Fruit fly (Drosophila melanogaster) whole organism, embryonic: Measurements from ENCODE around the gene CG43954.

Experiments used
- C15 ChIP-seq: fragments of 200-800 bp; sonication (Bioruptor generic); IDR thresholded peaks from 3 replicates; pipeline ENCODE4 v1.3.6; 2022; ENCODE audit warnings: missing biosample characterization, missing genetic modification characterization
- CG10462 ChIP-seq: fragments of 200-800 bp; sonication (Bioruptor generic); optimal IDR thresholded peaks from 2 replicates; lab custom pipeline; 2016; ENCODE audit warnings: missing biosample characterization, missing genetic modification characterization
- CG10959 ChIP-seq: fragments of 200-800 bp; sonication (Bioruptor generic); IDR thresholded peaks from 2 replicates; pipeline ENCODE4 v1.3.6; 2022; ENCODE audit warnings: missing biosample characterization, missing genetic modification characterization
- CG11695 ChIP-seq: fragments of 200-800 bp; sonication (Bioruptor generic); IDR thresholded peaks from 3 replicates; pipeline ENCODE4 v1.3.6; 2022; ENCODE audit warnings: missing biosample characterization, missing genetic modification characterization
- CG12744 ChIP-seq: fragments of 200-800 bp; sonication (Bioruptor generic); optimal IDR thresholded peaks from 2 replicates; lab custom pipeline; 2016; ENCODE audit warnings: missing biosample characterization, missing genetic modification characterization
- CG13424 ChIP-seq: fragments of 200-800 bp; sonication (Bioruptor generic); optimal IDR thresholded peaks from 2 replicates; lab custom pipeline; 2019; ENCODE audit warnings: missing biosample characterization, mild to moderate bottlenecking, missing genetic modification characterization, moderate library complexity
- CG18262 ChIP-seq: fragments of 200-800 bp; optimal IDR thresholded peaks from 3 replicates; lab custom pipeline; 2019; ENCODE audit warnings: missing biosample characterization, mild to moderate bottlenecking, missing genetic modification characterization, moderate library complexity
- CG2116 ChIP-seq: fragments of 200-800 bp; sonication (Bioruptor generic); optimal IDR thresholded peaks from 3 replicates; lab custom pipeline; 2018; ENCODE audit warnings: missing biosample characterization, mild to moderate bottlenecking, missing genetic modification characterization
- CG2120 ChIP-seq: fragments of 200-800 bp; sonication (Bioruptor generic); optimal IDR thresholded peaks from 3 replicates; lab custom pipeline; 2016; ENCODE audit warnings: missing biosample characterization, missing genetic modification characterization
- CG4424 ChIP-seq: fragments of 200-800 bp; sonication (Bioruptor generic); optimal IDR thresholded peaks from 3 replicates; lab custom pipeline; 2016; ENCODE audit warnings: missing biosample characterization, missing genetic modification characterization
- CG6683 ChIP-seq: fragments of 200-800 bp; sonication (Bioruptor generic); optimal IDR thresholded peaks from 2 replicates; lab custom pipeline; 2017; ENCODE audit warnings: missing biosample characterization, mild to moderate bottlenecking, missing genetic modification characterization, missing genetic modification reagents
- CG7987 ChIP-seq: fragments of 200-800 bp; sonication (Bioruptor generic); optimal IDR thresholded peaks from 2 replicates; lab custom pipeline; 2018; ENCODE audit warnings: missing biosample characterization, mild to moderate bottlenecking, missing genetic modification characterization, moderate library complexity
- CG8924 ChIP-seq: fragments of 200-800 bp; optimal IDR thresholded peaks from 3 replicates; lab custom pipeline; 2019; ENCODE audit warnings: missing biosample characterization, mild to moderate bottlenecking, missing genetic modification characterization, moderate library complexity
- CG9727 ChIP-seq: fragments of 200-800 bp; sonication (Bioruptor generic); optimal IDR thresholded peaks from 3 replicates; lab custom pipeline; 2017; ENCODE audit warnings: missing biosample characterization, mild to moderate bottlenecking, missing genetic modification characterization
- CHES-1-like ChIP-seq: fragments of 200-800 bp; sonication (Bioruptor generic); optimal IDR thresholded peaks from 2 replicates; lab custom pipeline; 2016; ENCODE audit warnings: missing biosample characterization, missing genetic modification characterization
- CTCF ChIP-seq: fragments of 200-800 bp; sonication (Bioruptor generic); optimal IDR thresholded peaks from 2 replicates; lab custom pipeline; 2017; ENCODE audit warnings: missing biosample characterization, mild to moderate bottlenecking, missing genetic modification characterization, moderate library complexity
- Deaf1 ChIP-seq: fragments of 200-800 bp; optimal IDR thresholded peaks from 3 replicates; lab custom pipeline; 2019; ENCODE audit warnings: missing biosample characterization, mild to moderate bottlenecking, missing genetic modification characterization, moderate library complexity
- Doc2 ChIP-seq: fragments of 200-800 bp; sonication (Bioruptor generic); IDR thresholded peaks from 2 replicates; pipeline ENCODE4 v1.3.6; 2022; ENCODE audit warnings: missing biosample characterization, missing genetic modification characterization
- Dp ChIP-seq: fragments of 200-800 bp; sonication (Bioruptor generic); optimal IDR thresholded peaks from 2 replicates; lab custom pipeline; 2018; ENCODE audit warnings: missing biosample characterization, mild to moderate bottlenecking, missing genetic modification characterization, moderate library complexity
- Hand ChIP-seq: fragments of 200-800 bp; sonication (Bioruptor generic); optimal IDR thresholded peaks from 2 replicates; lab custom pipeline; 2017; ENCODE audit warnings: mild to moderate bottlenecking, missing biosample characterization, missing genetic modification reagents, missing genetic modification characterization
- Hr51 ChIP-seq, 2 experiments: fragments of 200-800 bp; sonication (Bioruptor generic); optimal IDR thresholded peaks; 2 replicates in 1 of 2; 3 replicates in 1 of 2; lab custom pipeline; 2016 to 2018; ENCODE audit warnings: missing biosample characterization in 2 of 2, missing genetic modification characterization in 2 of 2, mild to moderate bottlenecking in 1 of 2, moderate library complexity in 1 of 2
- Max ChIP-seq: fragments of 200-800 bp; sonication (Bioruptor generic); optimal IDR thresholded peaks from 2 replicates; lab custom pipeline; 2016; ENCODE audit warnings: missing biosample characterization, mild to moderate bottlenecking, missing genetic modification characterization
- Med ChIP-seq: fragments of 200-800 bp; sonication (Bioruptor generic); peaks from one replicate; lab custom pipeline; 2016; ENCODE audit warnings: missing biosample characterization, missing genetic modification characterization, mild to moderate bottlenecking, inconsistent platforms, moderate library complexity
- NC2α ChIP-seq: fragments of 200-800 bp; sonication (Bioruptor generic); optimal IDR thresholded peaks from 2 replicates; lab custom pipeline; 2016; ENCODE audit warnings: missing biosample characterization, missing genetic modification characterization
- NFAT ChIP-seq: fragments of 200-800 bp; sonication (Bioruptor generic); IDR thresholded peaks from 2 replicates; pipeline ENCODE4 v1.3.6; 2022; ENCODE audit warnings: missing biosample characterization, missing genetic modification characterization
- Oaz ChIP-seq: fragments of 200-800 bp; sonication (Bioruptor generic); IDR thresholded peaks from 2 replicates; pipeline ENCODE4 v1.3.6; 2022; ENCODE audit warnings: missing biosample characterization, missing genetic modification characterization
- Side ChIP-seq: fragments of 200-800 bp; sonication (Bioruptor generic); optimal IDR thresholded peaks from 2 replicates; lab custom pipeline; 2016; ENCODE audit warnings: missing biosample characterization, missing genetic modification characterization
- Sry-β ChIP-seq: fragments of 200-800 bp; sonication (Bioruptor generic); optimal IDR thresholded peaks from 2 replicates; lab custom pipeline; 2018; ENCODE audit warnings: missing biosample characterization, mild to moderate bottlenecking, missing genetic modification characterization, moderate library complexity
- Stat92E ChIP-seq, 3 experiments: fragments of >200 bp in 2 of 3; fragments of 200-800 bp in 1 of 3; sonication (Bioruptor generic) in 1 of 3; optimal IDR thresholded peaks; 2 replicates each; lab custom pipeline; 2017 to 2019; ENCODE audit warnings: missing biosample characterization in 3 of 3, missing genetic modification characterization in 3 of 3, mild to moderate bottlenecking in 1 of 3, moderate library complexity in 1 of 3
- ase ChIP-seq: fragments of 200-800 bp; sonication (Bioruptor generic); IDR thresholded peaks from 3 replicates; pipeline ENCODE4 v1.3.6; 2022; ENCODE audit warnings: missing biosample characterization, missing genetic modification characterization
- ato ChIP-seq: fragments of 200-800 bp; sonication (Bioruptor generic); IDR thresholded peaks from 2 replicates; pipeline ENCODE4 v1.3.6; 2022; ENCODE audit warnings: missing biosample characterization, missing genetic modification characterization; ENCODE audit not compliant: partially characterized antibody
- btn ChIP-seq: fragments of 200-800 bp; sonication (Bioruptor generic); optimal IDR thresholded peaks from 2 replicates; lab custom pipeline; 2016; ENCODE audit warnings: missing biosample characterization, missing genetic modification characterization
- cas ChIP-seq: fragments of 200-800 bp; sonication (Bioruptor generic); IDR thresholded peaks from 2 replicates; pipeline ENCODE4 v1.3.6; 2022; ENCODE audit warnings: missing biosample characterization, missing genetic modification characterization
- chinmo ChIP-seq: fragments of 200-800 bp; sonication (Bioruptor generic); IDR thresholded peaks from 4 replicates; pipeline ENCODE4 v1.3.6; 2022; ENCODE audit warnings: missing biosample characterization, missing genetic modification characterization; ENCODE audit not compliant: partially characterized antibody
- fd102C ChIP-seq: fragments of 200-800 bp; sonication (Bioruptor generic); optimal IDR thresholded peaks from 2 replicates; lab custom pipeline; 2018; ENCODE audit warnings: missing biosample characterization, mild to moderate bottlenecking, missing genetic modification characterization, moderate library complexity
- klu ChIP-seq: fragments of 200-800 bp; sonication (Bioruptor generic); IDR thresholded peaks from 2 replicates; pipeline ENCODE4 v1.3.6; 2022; ENCODE audit warnings: missing biosample characterization, missing genetic modification characterization
- lab ChIP-seq: fragments of 200-800 bp; sonication (Bioruptor generic); optimal IDR thresholded peaks from 3 replicates; lab custom pipeline; 2017; ENCODE audit warnings: missing biosample characterization, missing genetic modification characterization, mild to moderate bottlenecking, moderate library complexity, missing genetic modification reagents
- mld ChIP-seq: fragments of 200-800 bp; sonication (Bioruptor generic); IDR thresholded peaks from 3 replicates; pipeline ENCODE4 v1.3.6; 2022; ENCODE audit warnings: missing biosample characterization, missing genetic modification characterization; ENCODE audit not compliant: partially characterized antibody
- oc ChIP-seq: fragments of 200-800 bp; sonication (Bioruptor generic); optimal IDR thresholded peaks from 2 replicates; lab custom pipeline; 2018; ENCODE audit warnings: missing biosample characterization, mild to moderate bottlenecking, missing genetic modification characterization, moderate library complexity
- onecut ChIP-seq: fragments of 200-800 bp; sonication (Bioruptor generic); IDR thresholded peaks from 2 replicates; pipeline ENCODE4 v1.3.6; 2022; ENCODE audit warnings: missing biosample characterization, missing genetic modification characterization
- otp ChIP-seq: fragments of 200-800 bp; sonication (Bioruptor generic); IDR thresholded peaks from 3 replicates; pipeline ENCODE4, ENCODE4 v1.3.6; 2022; ENCODE audit warnings: missing biosample characterization, missing genetic modification characterization
- phol ChIP-seq: fragments of 200-800 bp; sonication (Bioruptor generic); optimal IDR thresholded peaks from 3 replicates; lab custom pipeline; 2018; ENCODE audit warnings: missing biosample characterization, mild to moderate bottlenecking, missing genetic modification characterization, moderate library complexity
- prd ChIP-seq, 3 experiments: fragments of >200 bp in 2 of 3; fragments of 200-800 bp in 1 of 3; sonication (Bioruptor generic) in 1 of 3; optimal IDR thresholded peaks in 2 of 3; IDR thresholded peaks in 1 of 3; 2 replicates in 2 of 3; 3 replicates in 1 of 3; pipeline versions ENCODE4 v1.3.6 to Lab custom; 2017 to 2022; ENCODE audit warnings: missing biosample characterization in 1 of 3, missing genetic modification characterization in 1 of 3
- sqz ChIP-seq: fragments of 200-800 bp; sonication (Bioruptor generic); optimal IDR thresholded peaks from 3 replicates; lab custom pipeline; 2018; ENCODE audit warnings: missing biosample characterization, mild to moderate bottlenecking, missing genetic modification characterization
- sug ChIP-seq: fragments of 200-800 bp; optimal IDR thresholded peaks from 2 replicates; lab custom pipeline; 2019; ENCODE audit warnings: missing biosample characterization, mild to moderate bottlenecking, missing genetic modification characterization, moderate library complexity
- wek ChIP-seq: fragments of 200-800 bp; sonication (Bioruptor generic); optimal IDR thresholded peaks from 3 replicates; lab custom pipeline; 2018; ENCODE audit warnings: missing biosample characterization, mild to moderate bottlenecking, missing genetic modification characterization, moderate library complexity
- z ChIP-seq: fragments of 200-800 bp; sonication (Bioruptor generic); IDR thresholded peaks from 3 replicates; pipeline ENCODE4 v1.3.6; 2022; ENCODE audit warnings: missing biosample characterization, missing genetic modification characterization

The CG43954 gene

dm6 chr3L:16661167-16662109 is 50.0 kb downstream of the CG43954 start, which contains the start of gene Baldspot (continued):
- TF ChIP-seq CG18262 (tag; lab: Kevin White, UChicago) (peak; percentile 80), Sry-β (GFP tag; lab: Kevin White, UChicago) (peak; percentile 83), fd102C (GFP tag; lab: Kevin White, UChicago) (peak; percentile 41), oc (peak; percentile 72), z (GFP tag; lab: Robert Waterston, UW) (no peak), CG4424 (GFP tag; lab: Kevin White, UChicago) (peak; percentile 84), Hand (GFP tag; lab: Kevin White, UChicago) (no peak), Doc2 (no peak), Dp (GFP tag; lab: Kevin White, UChicago) (peak; percentile 56), CG10462 (GFP tag; lab: Kevin White, UChicago) (peak; percentile 2), prd (optimal IDR thresholded peaks at IDR 0.05; lab: Kevin White, UChicago) (no peak), prd (GFP tag; IDR thresholded peaks at IDR 0.05; lab: Robert Waterston, UW) (peak; percentile 81), CG9727 (peak; percentile 91), lab (GFP tag; lab: Kevin White, UChicago) (peak; percentile 93), mld (GFP tag; lab: Robert Waterston, UW) (peak; percentile 26; the same call in 1 of the 3 replicates), cas (0 out of 2 replicates have a peak, but pooled peaks have one; percentile 24), wek (GFP tag; lab: Kevin White, UChicago) (peak; percentile 53), CG2116 (GFP tag; lab: Kevin White, UChicago) (peak; percentile 50), phol (peak; percentile 89), klu (peak; percentile 89), Med (GFP tag; lab: Kevin White, UChicago) (peak; percentile 96), CG8924 (peak; percentile 78), Oaz (GFP tag; lab: Robert Waterston, UW) (no peak), Stat92E (GFP tag; optimal IDR thresholded peaks at IDR 0.05; lab: Kevin White, UChicago) (peak in 1 of 3 experiments; percentile 82), CG13424 (tag; lab: Kevin White, UChicago) (peak; percentile 52), Deaf1 (tag; lab: Kevin White, UChicago) (peak; percentile 82), CHES-1-like (GFP tag; lab: Kevin White, UChicago) (peak; percentile 50), sug (peak; percentile 77), otp (GFP tag; lab: Robert Waterston, UW) (peak; percentile 10; the same call in 1 of the 3 replicates), Hr51 (GFP tag; optimal IDR thresholded peaks at IDR 0.05; lab: Kevin White, UChicago) (peak; percentile 6 to 46), ase (peak; percentile 79; the same call in 2 of the 3 replicates), NC2α (GFP tag; lab: Kevin White, UChicago) (peak; percentile 71), Side (peak; percentile 89), ato (GFP tag; lab: Robert Waterston, UW) (no peak; the same call in 1 of the 2 replicates), CG7987 (GFP tag; lab: Kevin White, UChicago) (peak; percentile 57), CG11695 (GFP tag; lab: Robert Waterston, UW) (peak; percentile 35; the same call in 1 of the 3 replicates), NFAT (GFP tag; lab: Robert Waterston, UW) (peak; percentile 35; the same call in 1 of the 2 replicates), btn (GFP tag; lab: Kevin White, UChicago) (peak; percentile 70), sqz (GFP tag; lab: Kevin White, UChicago) (peak; percentile 56), CG6683 (GFP tag; lab: Kevin White, UChicago) (peak; percentile 71), Max (GFP tag; lab: Kevin White, UChicago) (peak; percentile 76), onecut (GFP tag; lab: Robert Waterston, UW) (peak; percentile 48), CTCF (GFP tag; lab: Kevin White, UChicago) (peak; percentile 72), C15 (0 out of 3 replicates have a peak, but pooled peaks have one; percentile 30), CG12744 (GFP tag; lab: Kevin White, UChicago) (no peak), CG10959 (GFP tag; lab: Robert Waterston, UW) (peak; percentile 45), chinmo (GFP tag; lab: Robert Waterston, UW) (peak; percentile 71; the same call in 3 of the 4 replicates), CG2120 (peak; percentile 45)
